Worm (Caenorhabditis elegans): ENCODE data around the gene srw-66.

srw-66 gene

DNA sequence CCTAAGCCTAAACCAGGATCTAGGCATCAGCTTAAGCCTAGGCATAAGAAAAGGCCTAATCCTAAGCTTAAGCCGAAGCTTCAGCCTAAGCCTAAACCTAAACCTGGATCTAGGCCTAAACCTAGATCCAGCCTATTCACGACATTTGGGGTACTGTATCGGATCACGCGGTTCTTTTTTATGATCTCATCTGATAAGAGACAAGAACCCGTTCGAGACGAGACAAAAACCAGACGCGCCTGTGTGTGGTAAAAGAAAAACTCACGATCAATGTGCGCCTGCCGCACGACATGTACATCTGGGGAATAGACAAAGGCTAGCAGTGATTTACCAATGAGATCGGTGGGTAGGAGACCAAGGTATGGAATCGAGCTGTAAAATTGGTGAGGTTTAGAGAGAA is 31.3 kb downstream of the srw-66 start (continued):
- no peak for TF ChIP-seq fos-1 (tag; optimal IDR thresholded peaks at IDR 0.05)
- no peak for TF ChIP-seq ceh-28 (tag; optimal IDR thresholded peaks at IDR 0.05)
- no peak for TF ChIP-seq pha-4 (tag; optimal IDR thresholded peaks at IDR 0.05)
- no peak for TF ChIP-seq aly-2 (tag; optimal IDR thresholded peaks at IDR 0.05)
- peak; percentile 4 for TF ChIP-seq nfya-1 (tag; optimal IDR thresholded peaks at IDR 0.05; ENCODE audit: insufficient read depth)
- TF ChIP-seq jun-1 (tag; optimal IDR thresholded peaks at IDR 0.05), result no peak
- TF ChIP-seq elt-3 (tag; optimal IDR thresholded peaks at IDR 0.05), result peak in 1 of 3 experiments; percentile 70
- TF ChIP-seq fkh-2 (tag; optimal IDR thresholded peaks at IDR 0.05), result no peak
- no peak for TF ChIP-seq nhr-23 (tag; optimal IDR thresholded peaks at IDR 0.05)
- no peak for TF ChIP-seq nhr-12 (tag; optimal IDR thresholded peaks at IDR 0.05)
- TF ChIP-seq unc-62 (GFP tag; optimal IDR thresholded peaks at IDR 0.05), result no peak
- no peak for TF ChIP-seq mml-1 (tag; optimal IDR thresholded peaks at IDR 0.05)
- no peak for TF ChIP-seq elt-2 (tag; optimal IDR thresholded peaks at IDR 0.05)
- no peak for TF ChIP-seq egl-27 (tag; optimal IDR thresholded peaks at IDR 0.05)
- no peak for TF ChIP-seq nhr-76 (tag; optimal IDR thresholded peaks at IDR 0.05)
- TF ChIP-seq ztf-11 (tag; optimal IDR thresholded peaks at IDR 0.05), result no peak
- TF ChIP-seq zag-1 (tag; optimal IDR thresholded peaks at IDR 0.05), result no peak
- TF ChIP-seq nhr-25 (tag; optimal IDR thresholded peaks at IDR 0.05), result peak; percentile 32
- TF ChIP-seq snpc-4 (tag; optimal IDR thresholded peaks at IDR 0.05), result no peak
- TF ChIP-seq ztf-4 (tag; optimal IDR thresholded peaks at IDR 0.05), result no peak
- no peak for TF ChIP-seq ceh-9 (tag; optimal IDR thresholded peaks at IDR 0.05)
- TF ChIP-seq mdl-1 (tag; optimal IDR thresholded peaks at IDR 0.05), result no peak
- TF ChIP-seq nhr-77 (tag; optimal IDR thresholded peaks at IDR 0.05), result no peak

DNA sequence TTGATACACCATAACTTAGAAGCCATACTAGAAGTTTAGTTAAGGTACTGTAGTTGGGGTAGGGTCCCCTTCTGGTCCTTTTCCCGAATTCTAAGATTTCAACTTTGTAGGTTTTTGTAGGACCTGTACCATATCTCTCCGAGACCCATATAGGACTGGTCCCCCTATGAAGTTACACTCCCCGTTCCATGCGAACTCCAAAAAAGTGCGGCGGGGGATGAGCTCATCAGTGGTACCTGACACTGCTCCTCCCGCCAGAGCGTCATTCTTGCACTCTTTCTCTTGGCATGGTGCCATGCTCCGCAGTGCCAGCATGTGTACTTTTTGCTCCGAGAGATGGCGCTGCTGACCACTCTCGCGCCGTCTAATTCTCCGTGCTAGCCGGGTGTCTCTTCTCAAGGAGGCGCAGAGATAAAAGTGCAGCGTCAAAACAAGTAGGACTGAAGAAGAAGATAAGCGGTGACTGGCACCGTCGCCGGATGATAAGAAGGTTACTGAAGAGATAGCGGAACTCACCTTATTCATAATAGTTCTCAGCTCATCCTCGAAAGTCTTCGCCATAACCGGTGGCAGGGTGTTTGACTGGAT is 32.2 kb downstream of the srw-66 start:
- TF ChIP-seq nhr-12 (tag; optimal IDR thresholded peaks at IDR 0.05), result no peak
- no peak for TF ChIP-seq ceh-9 (tag; optimal IDR thresholded peaks at IDR 0.05)
- TF ChIP-seq unc-62 (GFP tag; optimal IDR thresholded peaks at IDR 0.05), result no peak
- no peak for TF ChIP-seq nhr-237 (tag; optimal IDR thresholded peaks at IDR 0.05)
- peak; percentile 9 for TF ChIP-seq tbx-2 (tag; optimal IDR thresholded peaks at IDR 0.05)
- no peak for TF ChIP-seq lin-15B (tag; optimal IDR thresholded peaks at IDR 0.05)
- no peak for TF ChIP-seq nhr-67 (tag; optimal IDR thresholded peaks at IDR 0.05)
- no peak for TF ChIP-seq R02D3.7 (tag; optimal IDR thresholded peaks at IDR 0.05)
- TF ChIP-seq ceh-82 (tag; optimal IDR thresholded peaks at IDR 0.05), result no peak
- TF ChIP-seq egl-5 (tag; optimal IDR thresholded peaks at IDR 0.05), result no peak
- TF ChIP-seq pha-4 (tag; optimal IDR thresholded peaks at IDR 0.05), result peak; percentile 65
- peak; percentile 65 for TF ChIP-seq nhr-43 (tag; optimal IDR thresholded peaks at IDR 0.05; ENCODE audit: poor library complexity, severe bottlenecking)
- TF ChIP-seq ceh-28 (tag; optimal IDR thresholded peaks at IDR 0.05), result peak; percentile 40
- TF ChIP-seq unc-39 (tag; optimal IDR thresholded peaks at IDR 0.05), result no peak
- TF ChIP-seq skn-1 (tag; optimal IDR thresholded peaks at IDR 0.05), result peak; percentile 22
- TF ChIP-seq nhr-11 (tag; optimal IDR thresholded peaks at IDR 0.05), result no peak
- no peak for TF ChIP-seq ztf-4 (tag; optimal IDR thresholded peaks at IDR 0.05)
- TF ChIP-seq elt-1 (tag; optimal IDR thresholded peaks at IDR 0.05), result no peak
- TF ChIP-seq fkh-10 (GFP tag; optimal IDR thresholded peaks at IDR 0.05), result no peak
- peak; percentile 39 for TF ChIP-seq lin-39 (tag; optimal IDR thresholded peaks at IDR 0.05)
- no peak for TF ChIP-seq daf-12 (tag; optimal IDR thresholded peaks at IDR 0.05)
- TF ChIP-seq eor-1 (tag; optimal IDR thresholded peaks at IDR 0.05), result no peak
- TF ChIP-seq hmg-11 (tag; optimal IDR thresholded peaks at IDR 0.05), result no peak
- TF ChIP-seq ZK546.5 (tag; optimal IDR thresholded peaks at IDR 0.05), result no peak
- peak; percentile 18 for TF ChIP-seq nhr-23 (tag; optimal IDR thresholded peaks at IDR 0.05)
- no peak for TF ChIP-seq nhr-77 (tag; optimal IDR thresholded peaks at IDR 0.05)
- no peak for TF ChIP-seq aly-2 (tag; optimal IDR thresholded peaks at IDR 0.05)
- TF ChIP-seq ceh-16 (tag; optimal IDR thresholded peaks at IDR 0.05), result no peak
- peak; percentile 0 for TF ChIP-seq pqm-1 (tag; optimal IDR thresholded peaks at IDR 0.05)
- TF ChIP-seq fkh-2 (tag; optimal IDR thresholded peaks at IDR 0.05), result no peak
- no peak for TF ChIP-seq snpc-4 (tag; optimal IDR thresholded peaks at IDR 0.05)
- no peak for TF ChIP-seq nhr-76 (tag; optimal IDR thresholded peaks at IDR 0.05)
- no peak for TF ChIP-seq jun-1 (tag; optimal IDR thresholded peaks at IDR 0.05)
- peak; percentile 41 for TF ChIP-seq elt-2 (tag; optimal IDR thresholded peaks at IDR 0.05)
- no peak for TF ChIP-seq egl-27 (tag; optimal IDR thresholded peaks at IDR 0.05)
- no peak for TF ChIP-seq ztf-11 (tag; optimal IDR thresholded peaks at IDR 0.05)
- TF ChIP-seq sea-2 (GFP tag; optimal IDR thresholded peaks at IDR 0.05), result no peak
- peak; percentile 68 for TF ChIP-seq fos-1 (tag; optimal IDR thresholded peaks at IDR 0.05)
- no peak for TF ChIP-seq nhr-25 (tag; optimal IDR thresholded peaks at IDR 0.05)
- peak; percentile 10 for TF ChIP-seq ama-1 (optimal IDR thresholded peaks at IDR 0.05)
- peak; percentile 43 for TF ChIP-seq lsy-12 (tag; optimal IDR thresholded peaks at IDR 0.05)
- TF ChIP-seq mml-1 (tag; optimal IDR thresholded peaks at IDR 0.05), result no peak
- no peak for TF ChIP-seq nhr-28 (tag; optimal IDR thresholded peaks at IDR 0.05)
- peak; percentile 21 for TF ChIP-seq mdl-1 (tag; optimal IDR thresholded peaks at IDR 0.05)
- TF ChIP-seq elt-3 (tag; optimal IDR thresholded peaks at IDR 0.05), result peak in 1 of 3 experiments; percentile 80
- TF ChIP-seq nfya-1 (tag; optimal IDR thresholded peaks at IDR 0.05; ENCODE audit: insufficient read depth), result peak; percentile 74
- TF ChIP-seq zag-1 (tag; optimal IDR thresholded peaks at IDR 0.05), result no peak

Data from whole organism, L3 larva.